Worm (Caenorhabditis elegans) whole organism, L1 larva: Measurements from ENCODE around the gene dhs-23.

Experiments
- C16A3.4 ChIP-seq: fragments of 150-350 bp; optimal IDR thresholded peaks from 2 replicates; lab custom pipeline; 2014; ENCODE audit warnings: missing biosample characterization, missing genetic modification characterization
- F16B12.6 ChIP-seq: fragments of 150-350 bp; optimal IDR thresholded peaks from 2 replicates; lab custom pipeline; 2014; ENCODE audit warnings: missing biosample characterization, missing genetic modification characterization
- Y116A8C.19 ChIP-seq: sonication (generic microtip); optimal IDR thresholded peaks from 2 replicates; lab custom pipeline; 2016; ENCODE audit warnings: missing compliant biosample characterization, missing genetic modification characterization, borderline replicate concordance
- aly-2 ChIP-seq: fragments of 150-350 bp; optimal IDR thresholded peaks from 2 replicates; lab custom pipeline; 2014; ENCODE audit warnings: missing biosample characterization, missing genetic modification characterization
- dsc-1 ChIP-seq: sonication (generic microtip); optimal IDR thresholded peaks from 2 replicates; lab custom pipeline; 2016; ENCODE audit warnings: mild to moderate bottlenecking, missing genetic modification characterization, missing compliant biosample characterization
- efl-3 ChIP-seq: fragments of 200-800 bp; sonication (Bioruptor generic); optimal IDR thresholded peaks from 2 replicates; lab custom pipeline; 2018; ENCODE audit warnings: mild to moderate bottlenecking, missing genetic modification characterization, missing compliant biosample characterization
- egl-13 ChIP-seq: sonication (generic microtip); optimal IDR thresholded peaks from 2 replicates; lab custom pipeline; 2016; ENCODE audit warnings: missing genotype, missing genetic modification reagents, missing genetic modification characterization, missing compliant biosample characterization
- egl-27 ChIP-seq, 2 experiments: fragments of 150-350 bp in 1 of 2; sonication (generic microtip); optimal IDR thresholded peaks; 3 replicates each; lab custom pipeline; 2017 to 2018; ENCODE audit warnings: missing biosample characterization in 2 of 2, missing genetic modification characterization in 2 of 2, missing genetic modification reagents in 2 of 2
- elt-2 ChIP-seq: sonication (generic microtip); optimal IDR thresholded peaks from 2 replicates; lab custom pipeline; 2016; ENCODE audit warnings: missing genetic modification characterization, mild to moderate bottlenecking, inconsistent platforms, missing compliant biosample characterization, missing genetic modification reagents
- ets-5 ChIP-seq: fragments of 200-800 bp; sonication (Bioruptor generic); IDR thresholded peaks from 2 replicates; pipeline ENCODE4 v1.3.6; 2022; ENCODE audit warnings: missing genetic modification characterization, missing compliant biosample characterization
- fkh-8 ChIP-seq: sonication (generic microtip); optimal IDR thresholded peaks from 2 replicates; lab custom pipeline; 2016; ENCODE audit warnings: mild to moderate bottlenecking, missing genetic modification characterization, missing compliant biosample characterization
- fos-1 ChIP-seq: fragments of 150-350 bp; optimal IDR thresholded peaks from 2 replicates; lab custom pipeline; 2014; ENCODE audit warnings: missing biosample characterization, missing genetic modification characterization
- hlh-17 ChIP-seq: fragments of 200-800 bp; sonication (Bioruptor generic); optimal IDR thresholded peaks from 2 replicates; lab custom pipeline; 2018; ENCODE audit warnings: missing genetic modification characterization, mild to moderate bottlenecking, missing compliant biosample characterization, moderate library complexity, borderline replicate concordance
- hlh-4 ChIP-seq: sonication (generic microtip); optimal IDR thresholded peaks from 2 replicates; lab custom pipeline; 2016; ENCODE audit warnings: mild to moderate bottlenecking, missing genetic modification characterization, missing compliant biosample characterization
- irx-1 ChIP-seq: sonication (generic microtip); optimal IDR thresholded peaks from 2 replicates; lab custom pipeline; 2016; ENCODE audit warnings: missing genetic modification characterization, missing compliant biosample characterization
- isw-1 ChIP-seq: fragments of 200-800 bp; sonication (Bioruptor generic); IDR thresholded peaks from 2 replicates; pipeline ENCODE4 v1.3.6; 2022; ENCODE audit warnings: missing genetic modification characterization, missing compliant biosample characterization
- jun-1 ChIP-seq: fragments of 150-350 bp; optimal IDR thresholded peaks from 2 replicates; lab custom pipeline; 2014; ENCODE audit warnings: missing biosample characterization, missing genetic modification reagents, missing genetic modification characterization
- lin-15B ChIP-seq: fragments of 150-350 bp; sonication (generic microtip); optimal IDR thresholded peaks from 3 replicates; lab custom pipeline; 2014; ENCODE audit warnings: missing biosample characterization, missing genetic modification characterization
- lin-35 ChIP-seq, 2 experiments: fragments of 150-350 bp; optimal IDR thresholded peaks; 2 replicates each; lab custom pipeline; 2014; ENCODE audit warnings: missing biosample characterization in 2 of 2, missing genetic modification characterization in 2 of 2, missing genetic modification reagents in 2 of 2
- lin-39 ChIP-seq: fragments of 150-350 bp; optimal IDR thresholded peaks from 2 replicates; lab custom pipeline; 2014; ENCODE audit warnings: missing biosample characterization, missing genetic modification reagents, missing genetic modification characterization
- mef-2 ChIP-seq: fragments of 150-350 bp; optimal IDR thresholded peaks from 2 replicates; lab custom pipeline; 2014; ENCODE audit warnings: missing biosample characterization, missing genetic modification characterization
- mep-1 ChIP-seq: fragments of 150-350 bp; optimal IDR thresholded peaks from 2 replicates; lab custom pipeline; 2014; ENCODE audit warnings: missing biosample characterization, missing genetic modification characterization
- nhr-11 ChIP-seq: fragments of 150-350 bp; optimal IDR thresholded peaks from 2 replicates; lab custom pipeline; 2014; ENCODE audit warnings: missing biosample characterization, missing genetic modification characterization
- nhr-19 ChIP-seq: fragments of 200-800 bp; sonication (Bioruptor generic); conservative IDR thresholded peaks from 2 replicates; pipeline ENCODE4 v1.3.6; 2022; ENCODE audit warnings: missing genetic modification characterization, missing compliant biosample characterization
- nhr-237 ChIP-seq: fragments of 150-350 bp; optimal IDR thresholded peaks from 2 replicates; lab custom pipeline; 2014; ENCODE audit warnings: missing biosample characterization, missing genetic modification characterization
- nhr-28 ChIP-seq: fragments of 150-350 bp; optimal IDR thresholded peaks from 2 replicates; lab custom pipeline; 2014; ENCODE audit warnings: missing biosample characterization, missing genetic modification characterization
- nhr-47 ChIP-seq: sonication (generic microtip); optimal IDR thresholded peaks from 2 replicates; lab custom pipeline; 2016; ENCODE audit warnings: mild to moderate bottlenecking, missing genetic modification characterization, moderate library complexity, missing compliant biosample characterization
- nhr-71 ChIP-seq: sonication (generic microtip); optimal IDR thresholded peaks from 2 replicates; lab custom pipeline; 2016; ENCODE audit warnings: mild to moderate bottlenecking, missing genetic modification characterization, moderate library complexity, missing compliant biosample characterization
- nhr-76 ChIP-seq: sonication (generic microtip); optimal IDR thresholded peaks from 2 replicates; lab custom pipeline; 2017; ENCODE audit warnings: missing biosample characterization, missing genetic modification characterization
- nhr-84 ChIP-seq: sonication (generic microtip); optimal IDR thresholded peaks from 2 replicates; lab custom pipeline; 2017; ENCODE audit warnings: missing biosample characterization, missing genetic modification characterization
- nhr-85 ChIP-seq: sonication (generic microtip); peaks from one replicate; lab custom pipeline; 2016; ENCODE audit warnings: missing genetic modification characterization, inconsistent platforms, missing compliant biosample characterization
- nhr-90 ChIP-seq: sonication (generic microtip); optimal IDR thresholded peaks from 2 replicates; lab custom pipeline; 2016; ENCODE audit warnings: mild to moderate bottlenecking, missing genetic modification characterization, missing compliant biosample characterization; ENCODE audit not compliant: poor library complexity
- pqm-1 ChIP-seq: sonication (generic microtip); optimal IDR thresholded peaks from 3 replicates; lab custom pipeline; 2017; ENCODE audit warnings: missing biosample characterization, missing genetic modification characterization
- rnt-1 ChIP-seq: sonication (generic microtip); optimal IDR thresholded peaks from 2 replicates; lab custom pipeline; 2016; ENCODE audit warnings: mild to moderate bottlenecking, missing genetic modification characterization, moderate library complexity, missing compliant biosample characterization
- skn-1 ChIP-seq: fragments of 150-350 bp; optimal IDR thresholded peaks from 2 replicates; lab custom pipeline; 2014; ENCODE audit warnings: missing biosample characterization, missing genetic modification characterization
- snpc-4 ChIP-seq: fragments of 150-350 bp; optimal IDR thresholded peaks from 2 replicates; lab custom pipeline; 2014; ENCODE audit warnings: missing biosample characterization, missing genetic modification characterization
- snu-23 ChIP-seq: sonication (generic microtip); optimal IDR thresholded peaks from 2 replicates; lab custom pipeline; 2016; ENCODE audit warnings: missing genetic modification characterization, missing compliant biosample characterization
- sox-4 ChIP-seq: sonication (generic microtip); optimal IDR thresholded peaks from 2 replicates; lab custom pipeline; 2016; ENCODE audit warnings: missing genetic modification characterization, missing compliant biosample characterization
- sup-37 ChIP-seq: fragments of 200-800 bp; sonication (Bioruptor generic); optimal IDR thresholded peaks from 2 replicates; lab custom pipeline; 2018; ENCODE audit warnings: mild to moderate bottlenecking, missing genetic modification characterization, missing compliant biosample characterization
- unc-30 ChIP-seq: sonication (generic microtip); optimal IDR thresholded peaks from 2 replicates; lab custom pipeline; 2017; ENCODE audit warnings: missing biosample characterization, missing genetic modification characterization
- unc-62 ChIP-seq: fragments of 150-350 bp; optimal IDR thresholded peaks from 2 replicates; lab custom pipeline; 2014; ENCODE audit warnings: missing biosample characterization, missing genetic modification reagents, missing genetic modification characterization
- unc-98 ChIP-seq: fragments of 200-800 bp; sonication (Bioruptor generic); IDR thresholded peaks from 2 replicates; pipeline ENCODE4 v1.3.6; 2022; ENCODE audit warnings: missing genetic modification characterization, missing compliant biosample characterization
- xbp-1 ChIP-seq: sonication (generic microtip); optimal IDR thresholded peaks from 2 replicates; lab custom pipeline; 2016; ENCODE audit warnings: missing genetic modification characterization, missing compliant biosample characterization
- zag-1 ChIP-seq: fragments of 150-350 bp; optimal IDR thresholded peaks from 2 replicates; lab custom pipeline; 2014; ENCODE audit warnings: missing biosample characterization, missing genetic modification characterization
- ztf-11 ChIP-seq, 2 experiments: sonication (generic microtip); optimal IDR thresholded peaks; 2 replicates each; lab custom pipeline; 2016 to 2017; ENCODE audit warnings: missing genetic modification characterization in 2 of 2, missing biosample characterization in 1 of 2, missing compliant biosample characterization in 1 of 2
- ztf-4 ChIP-seq: fragments of 150-350 bp; optimal IDR thresholded peaks from 2 replicates; lab custom pipeline; 2014; ENCODE audit warnings: missing biosample characterization, missing genetic modification characterization

The dhs-23 gene

DNA sequence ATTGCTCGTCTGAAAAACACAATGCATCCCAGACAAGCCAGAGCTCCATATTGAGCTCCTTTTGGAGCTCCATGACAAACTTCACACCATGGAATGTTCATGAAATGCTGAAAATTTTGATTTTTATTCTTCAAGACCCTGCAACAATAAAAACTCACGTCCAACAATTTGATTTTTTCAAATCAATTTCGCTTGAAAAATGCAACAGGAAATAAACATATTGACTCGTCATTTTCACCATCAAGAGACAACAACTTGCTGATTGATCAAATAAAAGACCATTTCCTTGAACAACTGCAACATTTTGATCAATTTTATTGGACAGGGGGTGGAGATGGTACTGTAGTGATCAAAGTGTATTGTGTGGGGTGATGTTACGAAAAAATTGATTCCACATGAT lies 11.3 kb upstream of the dhs-23 start, which contains the start of gene nhr-269:
Gene nhr-269 (minus strand): TSS at position 101 of the 400 bp plus-strand sequence.
- no peak for TF ChIP-seq nhr-237 (tag; lab: Kevin White, UChicago)
- no peak for TF ChIP-seq nhr-47 (tag; lab: Kevin White, UChicago)
- no peak for TF ChIP-seq fos-1 (tag; lab: Kevin White, UChicago)
- TF ChIP-seq sox-4 = no peak
- TF ChIP-seq irx-1 = no peak
- no peak for TF ChIP-seq ztf-11 (tag; optimal IDR thresholded peaks at IDR 0.05; lab: Kevin White, UChicago)
- TF ChIP-seq jun-1 (tag; lab: Kevin White, UChicago) = no peak
- no peak for TF ChIP-seq sup-37 (GFP tag; lab: Kevin White, UChicago)
- TF ChIP-seq nhr-90 (tag; lab: Kevin White, UChicago) = no peak
- TF ChIP-seq hlh-4 (tag; lab: Kevin White, UChicago) = no peak
- TF ChIP-seq C16A3.4 (tag; lab: Kevin White, UChicago) = no peak
- no peak for TF ChIP-seq F16B12.6 (tag; lab: Kevin White, UChicago)
- no peak for TF ChIP-seq nhr-76 (tag; lab: Kevin White, UChicago)
- TF ChIP-seq egl-13 (tag; lab: Kevin White, UChicago) = no peak
- TF ChIP-seq unc-98 = no peak
- no peak for TF ChIP-seq skn-1
- TF ChIP-seq isw-1 = no peak
- TF ChIP-seq, all 84 proteins: peak for 0

DNA sequence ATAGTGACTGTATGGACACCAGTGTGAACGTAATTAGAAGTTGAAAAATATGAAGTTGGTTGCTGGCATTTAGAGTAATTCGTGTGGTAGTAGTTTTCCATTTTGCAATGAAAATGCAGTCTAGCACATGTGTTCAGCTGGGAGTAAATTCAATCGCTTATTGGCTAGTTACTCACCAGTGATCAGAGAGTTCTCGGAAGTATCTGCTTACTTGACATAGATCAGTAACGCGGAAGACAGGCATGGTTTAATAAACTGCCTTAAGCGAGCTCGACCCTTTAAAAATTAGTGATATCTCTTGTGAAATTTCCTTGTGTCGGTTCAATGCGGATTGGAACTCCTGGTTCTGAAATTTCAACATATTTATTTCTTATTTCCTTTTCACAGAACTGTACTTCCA lies 4.8 kb upstream of the dhs-23 start, which contains the start of gene srh-52:
Gene srh-52 (minus strand): TSS at position 101 of the 400 bp plus-strand sequence.
- TF ChIP-seq rnt-1 (tag; lab: Kevin White, UChicago) = no peak
- TF ChIP-seq, all 84 proteins: peak for 0

- no peak for TF ChIP-seq snu-23 (GFP tag; lab: Kevin White, UChicago)
- TF ChIP-seq Y116A8C.19 (tag; lab: Kevin White, UChicago) = no peak
- no peak for TF ChIP-seq jun-1 (tag; lab: Kevin White, UChicago)
- no peak for TF ChIP-seq fkh-8
- no peak for TF ChIP-seq mep-1 (tag; lab: Kevin White, UChicago)
- no peak for TF ChIP-seq sox-4
- no peak for TF ChIP-seq C16A3.4 (tag; lab: Kevin White, UChicago)
- no peak for TF ChIP-seq aly-2 (tag; lab: Kevin White, UChicago)
- no peak for TF ChIP-seq unc-98
- no peak for TF ChIP-seq lin-35 (GFP tag; optimal IDR thresholded peaks at IDR 0.05; lab: Kevin White, UChicago)
- TF ChIP-seq, all 84 proteins: peak for 0
Observed at ce11 chrV:15377903-15378302, 3.1 kb upstream of the dhs-23 start, which contains the start of gene srh-122. srh-122 (minus strand) TSS chrV:15378003.

DNA sequence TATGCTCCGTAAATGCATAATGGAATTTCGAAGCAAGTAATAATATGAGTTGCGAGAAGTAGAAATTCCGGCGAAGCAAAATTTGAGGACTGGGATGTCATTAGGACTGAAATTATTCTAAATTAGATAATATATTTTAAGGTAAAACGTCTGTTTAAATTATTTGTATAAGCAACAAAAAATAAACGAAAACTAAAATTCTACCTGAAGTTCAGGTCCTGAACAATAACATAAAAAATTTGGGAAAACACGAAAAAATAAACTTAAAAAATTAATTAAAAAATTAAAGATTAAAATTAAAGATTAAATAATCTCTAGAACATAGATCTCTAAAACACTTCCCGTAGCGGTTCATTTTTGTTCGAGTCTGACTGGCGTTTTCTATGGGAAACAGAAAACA lies 1.2 kb upstream of the dhs-23 start, which contains the start of gene srh-251:
Gene srh-251 (minus strand): TSS at position 101 of the 400 bp plus-strand sequence.
- TF ChIP-seq zag-1 (tag; lab: Kevin White, UChicago) (no peak), elt-2 (tag; lab: Kevin White, UChicago) (no peak), isw-1 (no peak), pqm-1 (tag; lab: Kevin White, UChicago) (no peak), ztf-4 (no peak), snpc-4 (tag; lab: Kevin White, UChicago) (no peak), nhr-11 (tag; lab: Kevin White, UChicago) (no peak), nhr-76 (tag; lab: Kevin White, UChicago) (no peak), hlh-17 (no peak), snu-23 (GFP tag; lab: Kevin White, UChicago) (no peak)

ce11 chrV:15383739-15384138 lies 2.7 kb downstream of the dhs-23 start, which contains the start of gene str-88:
str-88 (minus strand) TSS chrV:15383839.
- TF ChIP-seq nhr-28 (tag; lab: Kevin White, UChicago) (no peak), sup-37 (GFP tag; lab: Kevin White, UChicago) (no peak), efl-3 (no peak), ets-5 (GFP tag; lab: Robert Waterston, UW) (no peak), Y116A8C.19 (tag; lab: Kevin White, UChicago) (no peak), nhr-84 (tag; lab: Kevin White, UChicago) (no peak), mef-2 (tag; lab: Kevin White, UChicago) (no peak), fkh-8 (no peak), egl-27 (tag; optimal IDR thresholded peaks at IDR 0.05; lab: Kevin White, UChicago) (no peak), lin-15B (tag; lab: Kevin White, UChicago) (no peak), nhr-71 (tag; lab: Kevin White, UChicago) (no peak), snpc-4 (tag; lab: Kevin White, UChicago) (no peak), dsc-1 (tag; lab: Kevin White, UChicago) (no peak), nhr-19 (GFP tag; lab: Robert Waterston, UW) (no peak), unc-62 (no peak), lin-39 (no peak), xbp-1 (no peak), unc-30 (tag; lab: Kevin White, UChicago) (no peak), nhr-85 (tag; lab: Kevin White, UChicago) (no peak)
